Fruit fly (Drosophila melanogaster) whole organism, larva: ENCODE results near the gene inaE.

ENCODE experiments used
- noc ChIP-seq: fragments of 200-800 bp; sonication (Bioruptor generic); optimal IDR thresholded peaks from 3 replicates; lab custom pipeline; 2019; ENCODE audit warnings: missing biosample characterization, mild to moderate bottlenecking, missing genetic modification characterization, moderate library complexity

The inaE gene

dm6 chrX:13818172-13818472 is 34.6 kb downstream of the inaE start:
- no peak for TF ChIP-seq noc (tag; lab: Kevin White, UChicago)

dm6 chrX:13818841-13819240 is 35.3 kb downstream of the inaE start:
- no peak for TF ChIP-seq noc (tag; lab: Kevin White, UChicago)

- no peak for TF ChIP-seq noc (tag; lab: Kevin White, UChicago)
These were observed 36.2 kb downstream of the inaE start for dm6 chrX:13819682-13820081.

- TF ChIP-seq noc (tag; lab: Kevin White, UChicago) = peak; percentile 54
These were observed 37.0 kb downstream of the inaE start for dm6 chrX:13820310-13821038.

- TF ChIP-seq noc (tag; lab: Kevin White, UChicago) = no peak
These were observed 37.7 kb downstream of the inaE start for dm6 chrX:13821039-13821774.

- TF ChIP-seq noc (tag; lab: Kevin White, UChicago) = no peak
These were observed 38.4 kb downstream of the inaE start, which contains the start of gene Clic for dm6 chrX:13821775-13822493. TSS of gene Clic (minus strand) at chrX:13822307.

dm6 chrX:13822753-13823152 is 39.2 kb downstream of the inaE start, which contains the start of gene Nup93-1:
TSS of gene Nup93-1 (plus strand) at chrX:13822826.
- TF ChIP-seq noc (tag; lab: Kevin White, UChicago) = no peak

dm6 chrX:13828870-13829269 is 45.4 kb downstream of the inaE start:
- no peak for TF ChIP-seq noc (tag; lab: Kevin White, UChicago)

- no peak for TF ChIP-seq noc (tag; lab: Kevin White, UChicago)
These were observed 46.5 kb downstream of the inaE start, which contains the start of gene jub for dm6 chrX:13830029-13830428. TSS of gene jub (minus strand) at chrX:13830317.

- peak; percentile 66 for TF ChIP-seq noc (tag; lab: Kevin White, UChicago)
These were observed 54.7 kb downstream of the inaE start for dm6 chrX:13838255-13838654.

- peak; percentile 95 for TF ChIP-seq noc (tag; lab: Kevin White, UChicago)
These were observed 55.4 kb downstream of the inaE start for dm6 chrX:13838892-13839291.

- peak; percentile 25 for TF ChIP-seq noc (tag; lab: Kevin White, UChicago)
These were observed 56.6 kb downstream of the inaE start for dm6 chrX:13840075-13840474.

- TF ChIP-seq noc (tag; lab: Kevin White, UChicago) = no peak
These were observed 60.0 kb downstream of the inaE start for dm6 chrX:13843487-13843886.

dm6 chrX:13844317-13844886 is 60.9 kb downstream of the inaE start:
- no peak for TF ChIP-seq noc (tag; lab: Kevin White, UChicago)

- TF ChIP-seq noc (tag; lab: Kevin White, UChicago) = no peak
These were observed 62.2 kb downstream of the inaE start, which contains the start of gene AMPdeam for dm6 chrX:13845728-13846127. TSS of gene AMPdeam (minus strand) at chrX:13845866.
